Fruit fly (Drosophila melanogaster) whole organism: ENCODE data around the gene witty.

Experiments
- CG8478 ChIP-seq: fragments of >200 bp; optimal IDR thresholded peaks from 2 replicates; lab custom pipeline; 2018; ENCODE audit warnings: inconsistent platforms
- EcR ChIP-seq, 2 experiments: fragments of >200 bp; optimal IDR thresholded peaks; 2 replicates each; lab custom pipeline; 2017; ENCODE audit warnings: missing biosample characterization in 2 of 2, missing genetic modification characterization in 2 of 2, missing genetic modification reagents in 2 of 2
- psq ChIP-seq: fragments of >200 bp; optimal IDR thresholded peaks from 2 replicates; lab custom pipeline; 2017
- usp ChIP-seq: fragments of >200 bp; optimal IDR thresholded peaks from 2 replicates; lab custom pipeline; 2017; ENCODE audit warnings: missing biosample characterization, missing genetic modification characterization, mixed read lengths

dm6 chr2L:8344536-8344935 lies 6.4 kb downstream of the witty start:
- TF ChIP-seq CG8478 (no peak), psq (lab: Kevin White, UChicago) (no peak), EcR (GFP tag; optimal IDR thresholded peaks at IDR 0.05; lab: Kevin White, UChicago) (no peak), usp (no peak)
